Worm (Caenorhabditis elegans): Measurements from ENCODE around the gene D2096.7.
"Not testable (repeated sequence)": the region's sequence is repeated elsewhere in the genome, so short reads cannot be mapped to it uniquely, and the experiment has no call there.

The D2096.7 gene

ce11 chrIV:8412538-8412937 lies 35.1 kb upstream of the D2096.7 start (continued):
- peak; percentile 81 for TF ChIP-seq arid-1 (GFP tag; conservative IDR thresholded peaks at IDR 0.05)
- TF ChIP-seq tra-1 (GFP tag; IDR thresholded peaks at IDR 0.05): 0 out of 2 replicates have a peak, but pooled peaks have one; percentile 35

- TF ChIP-seq F44E2.7 (GFP tag; IDR thresholded peaks at IDR 0.05): no peak
- TF ChIP-seq mdt-29 (GFP tag; IDR thresholded peaks at IDR 0.05): no peak
- TF ChIP-seq rbr-2 (tag; optimal IDR thresholded peaks at IDR 0.05): no peak
- no peak for TF ChIP-seq zip-11 (GFP tag; IDR thresholded peaks at IDR 0.05)
- TF ChIP-seq zag-1 (tag; optimal IDR thresholded peaks at IDR 0.05): no peak
- no peak for TF ChIP-seq pqm-1 (tag; optimal IDR thresholded peaks at IDR 0.05)
- no peak for TF ChIP-seq nhr-237 (tag; optimal IDR thresholded peaks at IDR 0.05)
- no peak for TF ChIP-seq duxl-1 (tag; optimal IDR thresholded peaks at IDR 0.05; ENCODE audit: poor library complexity)
- no peak for TF ChIP-seq ZK546.5 (tag; optimal IDR thresholded peaks at IDR 0.05)
- TF ChIP-seq hmg-1.1 (GFP tag; IDR thresholded peaks at IDR 0.05): no peak
- no peak for TF ChIP-seq lim-7 (GFP tag; IDR thresholded peaks at IDR 0.05)
- TF ChIP-seq gei-8 (GFP tag; optimal IDR thresholded peaks at IDR 0.05): no peak
- no peak for TF ChIP-seq mdl-1 (tag; optimal IDR thresholded peaks at IDR 0.05)
- TF ChIP-seq ctbp-1 (GFP tag; IDR thresholded peaks at IDR 0.05): no peak
- no peak for TF ChIP-seq ceh-62 (tag; optimal IDR thresholded peaks at IDR 0.05)
- no peak for TF ChIP-seq php-3 (GFP tag; IDR thresholded peaks at IDR 0.05)
- no peak for TF ChIP-seq dpl-1 (GFP tag; optimal IDR thresholded peaks at IDR 0.05)
These were observed 20.4 kb upstream of the D2096.7 start for ce11 chrIV:8397814-8398213.

ce11 chrIV:8396348-8396747 lies 18.9 kb upstream of the D2096.7 start, which contains the start of gene timm-17B.2:
TSS of gene timm-17B.2 (plus strand) at chrIV:8396648.
- TF ChIP-seq aha-1 (tag): peak; percentile 40
- no peak for TF ChIP-seq ces-1 (GFP tag; optimal IDR thresholded peaks at IDR 0.05)
- TF ChIP-seq hlh-11 (tag; optimal IDR thresholded peaks at IDR 0.05): no peak
- no peak for TF ChIP-seq lin-13 (GFP tag; optimal IDR thresholded peaks at IDR 0.05)
- no peak for TF ChIP-seq dmd-8 (GFP tag; IDR thresholded peaks at IDR 0.05)

ce11 chrIV:8394105-8394504 lies 16.7 kb upstream of the D2096.7 start, which contains the start of gene D2096.11:
TSS of gene D2096.11 (minus strand) at chrIV:8394205.
- TF ChIP-seq snpc-4 (tag; optimal IDR thresholded peaks at IDR 0.05) (no peak), F37D6.2 (tag; optimal IDR thresholded peaks at IDR 0.05) (no peak), aly-2 (tag; optimal IDR thresholded peaks at IDR 0.05) (no peak), lin-38 (GFP tag; IDR thresholded peaks at IDR 0.05) (no peak), aha-1 (tag) (peak; percentile 33), spr-3 (GFP tag; optimal IDR thresholded peaks at IDR 0.05) (no peak), zip-2 (tag; optimal IDR thresholded peaks at IDR 0.05) (no peak)

ce11 chrIV:8389139-8389538 lies 11.7 kb upstream of the D2096.7 start, which contains the start of gene D2096.10:
TSS of gene D2096.10 (minus strand) at chrIV:8389239.
- not testable (repeated sequence) for TF ChIP-seq nhr-111 (GFP tag; optimal IDR thresholded peaks at IDR 0.05); ceh-44 (GFP tag; IDR thresholded peaks at IDR 0.05); tra-1 (GFP tag; IDR thresholded peaks at IDR 0.05)

ce11 chrIV:8385662-8386061 lies 8.2 kb upstream of the D2096.7 start:
- TF ChIP-seq aha-1 (tag) (peak; percentile 4), T20F7.1 (GFP tag; optimal IDR thresholded peaks at IDR 0.05) (no peak), lsy-2 (tag; optimal IDR thresholded peaks at IDR 0.05) (no peak), snpc-4 (tag; optimal IDR thresholded peaks at IDR 0.05) (no peak), F37D6.2 (tag; optimal IDR thresholded peaks at IDR 0.05) (no peak), unc-62 (GFP tag; optimal IDR thresholded peaks at IDR 0.05 in 1 of 2) (peak in 1 of 2 experiments; percentile 15), unc-62 (tag; optimal IDR thresholded peaks at IDR 0.05) (no peak), ces-1 (GFP tag; optimal IDR thresholded peaks at IDR 0.05) (peak; percentile 90), saeg-2 (GFP tag; IDR thresholded peaks at IDR 0.05) (no peak), T26A8.4 (GFP tag; IDR thresholded peaks at IDR 0.05) (no peak), Y48G9A.11 (GFP tag; IDR thresholded peaks at IDR 0.05) (no peak), daf-19 (GFP tag; conservative IDR thresholded peaks at IDR 0.05) (no peak), mxl-2 (GFP tag; conservative IDR thresholded peaks at IDR 0.05) (no peak), egl-43 (GFP tag; IDR thresholded peaks at IDR 0.05) (no peak)
